Fruit fly (Drosophila melanogaster) whole organism: ENCODE data around the gene Eip75B.

ENCODE experiments used
- psq ChIP-seq: fragments of >200 bp; optimal IDR thresholded peaks from 2 replicates; lab custom pipeline; 2017
- usp ChIP-seq: fragments of >200 bp; optimal IDR thresholded peaks from 2 replicates; lab custom pipeline; 2017; ENCODE audit warnings: missing biosample characterization, missing genetic modification characterization, mixed read lengths

- TF ChIP-seq psq (lab: Kevin White, UChicago) (no peak), usp (no peak)
Measured at dm6 chr3L:17980772-17981492, 83.6 kb downstream of the Eip75B start.
